Worm (Caenorhabditis elegans) whole organism, young adult: ENCODE data around the gene srx-114.

ENCODE experiments used
- Y53G8AR.9 ChIP-seq: fragments of 200-800 bp; sonication (Bioruptor generic); conservative IDR thresholded peaks from 2 replicates; pipeline ENCODE4 v1.3.6; 2022; ENCODE audit warnings: missing genetic modification reagents, missing genetic modification characterization, missing compliant biosample characterization
- hrde-1 ChIP-seq: sonication (generic microtip); optimal IDR thresholded peaks from 2 replicates; lab custom pipeline; 2016; ENCODE audit warnings: missing genetic modification characterization, mild to moderate bottlenecking, missing compliant biosample characterization, moderate library complexity, missing genotype, missing genetic modification reagents, borderline replicate concordance
- mel-28 ChIP-seq: sonication (generic microtip); optimal IDR thresholded peaks from 2 replicates; lab custom pipeline; 2016; ENCODE audit warnings: borderline replicate concordance, mild to moderate bottlenecking, missing genetic modification characterization, missing compliant biosample characterization
- nfyb-1 ChIP-seq: fragments of 200-800 bp; sonication (Bioruptor generic); IDR thresholded peaks from 2 replicates; pipeline ENCODE4 v1.3.6; 2022; ENCODE audit warnings: missing genetic modification reagents, missing genetic modification characterization, missing compliant biosample characterization
- nhr-27 ChIP-seq: fragments of 200-800 bp; sonication (Bioruptor generic); optimal IDR thresholded peaks from 2 replicates; lab custom pipeline; 2018; ENCODE audit warnings: mild to moderate bottlenecking, missing genetic modification characterization, moderate library complexity, missing compliant biosample characterization
- ztf-3 ChIP-seq: fragments of 200-800 bp; sonication (Bioruptor generic); optimal IDR thresholded peaks from 2 replicates; lab custom pipeline; 2018; ENCODE audit warnings: mild to moderate bottlenecking, missing genetic modification characterization, missing compliant biosample characterization

The srx-114 gene

DNA sequence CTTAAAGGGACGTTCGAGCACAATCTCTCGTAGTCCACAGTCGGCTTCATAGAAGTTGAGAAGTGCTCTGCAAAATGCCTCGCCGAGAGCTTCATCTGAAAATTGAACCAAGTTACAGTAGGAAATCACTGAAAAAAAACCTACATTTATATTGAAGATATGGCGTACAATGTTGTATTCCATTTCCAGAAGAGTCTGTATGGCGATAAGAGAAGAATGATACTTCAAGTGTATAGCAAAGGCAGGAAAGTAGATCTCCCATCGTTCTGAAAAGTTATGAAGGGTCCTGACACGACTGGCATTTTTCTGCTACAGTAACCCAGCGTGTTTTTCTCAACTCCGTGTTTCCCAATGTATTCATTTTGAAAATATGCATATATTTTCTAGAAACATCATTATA is 48.7 kb downstream of the srx-114 start:
- no peak for TF ChIP-seq mel-28 (tag; lab: Kevin White, UChicago)
- TF ChIP-seq nfyb-1 (GFP tag; lab: Robert Waterston, UW): 0 out of 2 replicates have a peak, but pooled peaks have one; percentile 8
- TF ChIP-seq nhr-27: no peak
- TF ChIP-seq ztf-3: no peak
- peak; percentile 53 for TF ChIP-seq hrde-1 (tag; lab: Kevin White, UChicago)
- no peak for TF ChIP-seq Y53G8AR.9
